Worm (Caenorhabditis elegans) whole organism, late embryonic: Measurements from ENCODE around the gene ZK563.2.

ENCODE experiments used
- C38D4.7 ChIP-seq: fragments of 200-800 bp; sonication (Bioruptor generic); optimal IDR thresholded peaks from 2 replicates; lab custom pipeline; 2018; ENCODE audit warnings: mild to moderate bottlenecking, missing genetic modification characterization, moderate library complexity, missing compliant biosample characterization
- F13H6.1 ChIP-seq: sonication (generic microtip); optimal IDR thresholded peaks from 2 replicates; lab custom pipeline; 2016; ENCODE audit warnings: missing genetic modification characterization, missing compliant biosample characterization
- K02D7.2 ChIP-seq: sonication (generic microtip); optimal IDR thresholded peaks from 2 replicates; lab custom pipeline; 2017; ENCODE audit warnings: mild to moderate bottlenecking, missing genetic modification characterization, missing compliant biosample characterization
- K09A11.1 ChIP-seq: sonication (generic microtip); optimal IDR thresholded peaks from 2 replicates; lab custom pipeline; 2017; ENCODE audit warnings: antibody characterized with exemption, mild to moderate bottlenecking, missing genetic modification characterization, missing compliant biosample characterization; ENCODE audit not compliant: insufficient read depth
- Y22D7AL.16 ChIP-seq: sonication (generic microtip); optimal IDR thresholded peaks from 2 replicates; lab custom pipeline; 2016; ENCODE audit warnings: missing genetic modification characterization, missing compliant biosample characterization
- ama-1 ChIP-seq: fragments of 150-350 bp; optimal IDR thresholded peaks from 2 replicates; lab custom pipeline; 2014
- ceh-14 ChIP-seq: sonication (generic microtip); optimal IDR thresholded peaks from 2 replicates; lab custom pipeline; 2016; ENCODE audit warnings: missing genotype, missing genetic modification characterization, missing compliant biosample characterization
- ceh-19 ChIP-seq: fragments of 200-800 bp; sonication (Bioruptor generic); optimal IDR thresholded peaks from 2 replicates; lab custom pipeline; 2018; ENCODE audit warnings: mild to moderate bottlenecking, missing genetic modification characterization, missing compliant biosample characterization
- ceh-2 ChIP-seq: sonication (generic microtip); optimal IDR thresholded peaks from 2 replicates; lab custom pipeline; 2016; ENCODE audit warnings: missing genotype, missing genetic modification characterization, missing compliant biosample characterization
- ceh-24 ChIP-seq: sonication (generic microtip); optimal IDR thresholded peaks from 2 replicates; lab custom pipeline; 2016; ENCODE audit warnings: mild to moderate bottlenecking, missing genetic modification characterization, missing compliant biosample characterization
- ceh-30 ChIP-seq: fragments of 150-350 bp; optimal IDR thresholded peaks from 2 replicates; lab custom pipeline; 2014; ENCODE audit warnings: missing biosample characterization, missing genetic modification characterization
- ceh-34 ChIP-seq: sonication (generic microtip); optimal IDR thresholded peaks from 2 replicates; lab custom pipeline; 2016; ENCODE audit warnings: mild to moderate bottlenecking, missing genetic modification characterization, missing compliant biosample characterization
- ceh-45 ChIP-seq: fragments of 200-800 bp; sonication (Bioruptor generic); IDR thresholded peaks from 2 replicates; pipeline ENCODE4 v1.3.6; 2022; ENCODE audit warnings: missing genetic modification reagents, missing genetic modification characterization, missing compliant biosample characterization
- ceh-6 ChIP-seq: fragments of 200-800 bp; sonication (Bioruptor generic); optimal IDR thresholded peaks from 2 replicates; lab custom pipeline; 2018; ENCODE audit warnings: mild to moderate bottlenecking, missing genetic modification characterization, missing compliant biosample characterization
- che-1 ChIP-seq: sonication (generic microtip); optimal IDR thresholded peaks from 2 replicates; lab custom pipeline; 2016; ENCODE audit warnings: mild to moderate bottlenecking, missing genetic modification characterization, missing compliant biosample characterization
- dmd-4 ChIP-seq: sonication (generic microtip); optimal IDR thresholded peaks from 2 replicates; lab custom pipeline; 2016; ENCODE audit warnings: borderline replicate concordance, missing genetic modification characterization, missing compliant biosample characterization
- dve-1 ChIP-seq: sonication (generic microtip); optimal IDR thresholded peaks from 2 replicates; lab custom pipeline; 2017; ENCODE audit warnings: antibody characterized with exemption, mild to moderate bottlenecking, missing genetic modification characterization, missing compliant biosample characterization
- ets-4 ChIP-seq: sonication (generic microtip); optimal IDR thresholded peaks from 2 replicates; lab custom pipeline; 2016; ENCODE audit warnings: missing genetic modification characterization, missing compliant biosample characterization
- fax-1 ChIP-seq: sonication (generic microtip); optimal IDR thresholded peaks from 2 replicates; lab custom pipeline; 2016; ENCODE audit warnings: missing genotype, missing genetic modification characterization, missing compliant biosample characterization
- hlh-30 ChIP-seq: sonication (generic microtip); optimal IDR thresholded peaks from 2 replicates; lab custom pipeline; 2017; ENCODE audit warnings: antibody characterized with exemption, missing genetic modification characterization, missing compliant biosample characterization; ENCODE audit not compliant: insufficient read depth
- lim-6 ChIP-seq: sonication (generic microtip); optimal IDR thresholded peaks from 2 replicates; lab custom pipeline; 2016; ENCODE audit warnings: missing genetic modification characterization, missing compliant biosample characterization
- lin-11 ChIP-seq: fragments of 200-800 bp; sonication (Bioruptor generic); optimal IDR thresholded peaks from 2 replicates; lab custom pipeline; 2018; ENCODE audit warnings: mild to moderate bottlenecking, missing genetic modification characterization, missing compliant biosample characterization
- nfya-1 ChIP-seq: sonication (generic microtip); optimal IDR thresholded peaks from 2 replicates; lab custom pipeline; 2017; ENCODE audit warnings: missing genetic modification characterization, mild to moderate bottlenecking, missing compliant biosample characterization, antibody characterized with exemption, moderate library complexity
- nhr-232 ChIP-seq: sonication (generic microtip); optimal IDR thresholded peaks from 2 replicates; lab custom pipeline; 2016; ENCODE audit warnings: missing genetic modification characterization, missing compliant biosample characterization
- npax-4 ChIP-seq: sonication (generic microtip); optimal IDR thresholded peaks from 2 replicates; lab custom pipeline; 2016; ENCODE audit warnings: missing genetic modification characterization, missing compliant biosample characterization
- odd-2 ChIP-seq: sonication (generic microtip); optimal IDR thresholded peaks from 2 replicates; lab custom pipeline; 2017; ENCODE audit warnings: antibody characterized with exemption, mild to moderate bottlenecking, missing genetic modification characterization, missing compliant biosample characterization
- pag-3 ChIP-seq: sonication (generic microtip); optimal IDR thresholded peaks from 2 replicates; lab custom pipeline; 2016; ENCODE audit warnings: missing compliant biosample characterization, missing genetic modification characterization, borderline replicate concordance
- pat-9 ChIP-seq: fragments of 200-800 bp; sonication (Bioruptor generic); optimal IDR thresholded peaks from 2 replicates; lab custom pipeline; 2018; ENCODE audit warnings: mild to moderate bottlenecking, missing genetic modification characterization, moderate library complexity, missing compliant biosample characterization
- pha-4 ChIP-seq: fragments of 150-350 bp; optimal IDR thresholded peaks from 2 replicates; lab custom pipeline; 2018; ENCODE audit warnings: missing biosample characterization, missing genetic modification reagents, missing genetic modification characterization
- pqm-1 ChIP-seq: sonication (generic microtip); optimal IDR thresholded peaks from 2 replicates; lab custom pipeline; 2016; ENCODE audit warnings: missing genetic modification characterization, missing compliant biosample characterization
- ref-2 ChIP-seq: sonication (generic microtip); optimal IDR thresholded peaks from 2 replicates; lab custom pipeline; 2016; ENCODE audit warnings: missing genetic modification characterization, missing compliant biosample characterization
- sdc-2 ChIP-seq: sonication (generic microtip); optimal IDR thresholded peaks from 2 replicates; lab custom pipeline; 2016; ENCODE audit warnings: missing genotype, missing genetic modification characterization, missing compliant biosample characterization
- sox-2 ChIP-seq: fragments of 200-800 bp; sonication (Bioruptor generic); IDR thresholded peaks from 2 replicates; pipeline ENCODE4 v1.3.6; 2022; ENCODE audit warnings: missing genetic modification reagents, missing genetic modification characterization, missing compliant biosample characterization
- sox-4 ChIP-seq: sonication (generic microtip); optimal IDR thresholded peaks from 2 replicates; lab custom pipeline; 2017; ENCODE audit warnings: mild to moderate bottlenecking, missing genetic modification characterization, inconsistent platforms, missing compliant biosample characterization
- tbx-2 ChIP-seq: sonication (generic microtip); optimal IDR thresholded peaks from 2 replicates; lab custom pipeline; 2016; ENCODE audit warnings: missing genetic modification characterization, missing compliant biosample characterization
- tbx-7 ChIP-seq: sonication (generic microtip); optimal IDR thresholded peaks from 2 replicates; lab custom pipeline; 2016; ENCODE audit warnings: missing genotype, missing genetic modification characterization, missing compliant biosample characterization
- ttx-3 ChIP-seq: sonication (generic microtip); optimal IDR thresholded peaks from 2 replicates; lab custom pipeline; 2016; ENCODE audit warnings: missing genetic modification reagents, missing genetic modification characterization, missing compliant biosample characterization
- unc-55 ChIP-seq: sonication (generic microtip); optimal IDR thresholded peaks from 2 replicates; lab custom pipeline; 2017; ENCODE audit warnings: missing biosample characterization, missing genetic modification reagents, missing genetic modification characterization
- unc-86 ChIP-seq: sonication (generic microtip); optimal IDR thresholded peaks from 2 replicates; lab custom pipeline; 2016; ENCODE audit warnings: missing genetic modification characterization, missing compliant biosample characterization
- zip-5 ChIP-seq: sonication (generic microtip); optimal IDR thresholded peaks from 2 replicates; lab custom pipeline; 2016; ENCODE audit warnings: missing genetic modification characterization, missing compliant biosample characterization
- ztf-16 ChIP-seq: sonication (generic microtip); optimal IDR thresholded peaks from 2 replicates; lab custom pipeline; 2017; ENCODE audit warnings: missing genetic modification characterization, missing compliant biosample characterization

ZK563.2 gene

DNA sequence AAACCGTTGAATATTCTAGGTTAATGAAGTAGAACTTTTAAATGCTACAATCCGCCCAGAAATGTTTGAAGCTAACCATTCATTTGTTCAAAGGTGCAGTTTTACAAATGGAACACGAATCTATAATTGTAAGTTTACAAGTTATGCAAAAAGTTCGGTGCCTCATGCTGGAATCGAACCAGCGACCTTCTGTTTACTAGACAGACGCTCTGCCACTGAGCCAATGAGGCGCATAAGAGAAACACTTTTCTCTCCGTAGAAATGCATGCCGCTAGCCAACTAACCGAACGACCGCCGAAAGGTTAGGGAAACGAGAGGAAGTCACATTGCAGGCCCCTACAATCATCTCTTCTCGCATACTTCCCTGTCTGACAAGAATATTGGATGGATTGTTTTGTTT, 2.5 kb downstream of the ZK563.2 start (continued):
- TF ChIP-seq hlh-30 (tag; lab: Kevin White, UChicago) (peak; percentile 51), ceh-45 (GFP tag; lab: Robert Waterston, UW) (peak; percentile 82), unc-86 (tag; lab: Kevin White, UChicago) (peak; percentile 82), ceh-19 (GFP tag; lab: Kevin White, UChicago) (peak; percentile 88), Y22D7AL.16 (tag; lab: Kevin White, UChicago) (peak; percentile 79), pqm-1 (tag; lab: Kevin White, UChicago) (peak; percentile 58), ets-4 (tag; lab: Kevin White, UChicago) (peak; percentile 45), sox-4 (tag; lab: Kevin White, UChicago) (peak; percentile 82), npax-4 (peak; percentile 65), ceh-14 (peak; percentile 87), tbx-7 (tag; lab: Kevin White, UChicago) (no peak), F13H6.1 (tag; lab: Kevin White, UChicago) (peak; percentile 76), ama-1 (lab: Kevin White, UChicago) (no peak), odd-2 (tag; lab: Kevin White, UChicago) (no peak), dmd-4 (tag; lab: Kevin White, UChicago) (peak; percentile 77), pha-4 (tag; lab: Kevin White, UChicago) (no peak), ceh-6 (GFP tag; lab: Kevin White, UChicago) (peak; percentile 89), pag-3 (tag; lab: Kevin White, UChicago) (no peak), sox-2 (GFP tag; lab: Robert Waterston, UW) (peak; percentile 83), nhr-232 (tag; lab: Kevin White, UChicago) (peak; percentile 82), C38D4.7 (peak; percentile 85), ceh-34 (tag; lab: Kevin White, UChicago) (peak; percentile 79), K09A11.1 (peak; percentile 71), ceh-30 (tag; lab: Kevin White, UChicago) (peak; percentile 12), ttx-3 (peak; percentile 87), ref-2 (peak; percentile 82), unc-55 (GFP tag; lab: Kevin White, UChicago) (peak; percentile 8), ceh-24 (tag; lab: Kevin White, UChicago) (peak; percentile 79), ztf-16 (tag; lab: Kevin White, UChicago) (peak; percentile 83), sdc-2 (tag; lab: Kevin White, UChicago) (peak; percentile 84), lim-6 (tag; lab: Kevin White, UChicago) (peak; percentile 59), fax-1 (tag; lab: Kevin White, UChicago) (peak; percentile 61), K02D7.2 (tag; lab: Kevin White, UChicago) (peak; percentile 67), ceh-2 (tag; lab: Kevin White, UChicago) (peak; percentile 61), pat-9 (tag; lab: Kevin White, UChicago) (peak; percentile 80), che-1 (tag; lab: Kevin White, UChicago) (peak; percentile 86), tbx-2 (tag; lab: Kevin White, UChicago) (peak; percentile 83), dve-1 (tag; lab: Kevin White, UChicago) (peak; percentile 48), lin-11 (tag; lab: Kevin White, UChicago) (peak; percentile 76), nfya-1 (tag; lab: Kevin White, UChicago) (peak; percentile 76)
- TF ChIP-seq, all 69 proteins: peak for 58

DNA sequence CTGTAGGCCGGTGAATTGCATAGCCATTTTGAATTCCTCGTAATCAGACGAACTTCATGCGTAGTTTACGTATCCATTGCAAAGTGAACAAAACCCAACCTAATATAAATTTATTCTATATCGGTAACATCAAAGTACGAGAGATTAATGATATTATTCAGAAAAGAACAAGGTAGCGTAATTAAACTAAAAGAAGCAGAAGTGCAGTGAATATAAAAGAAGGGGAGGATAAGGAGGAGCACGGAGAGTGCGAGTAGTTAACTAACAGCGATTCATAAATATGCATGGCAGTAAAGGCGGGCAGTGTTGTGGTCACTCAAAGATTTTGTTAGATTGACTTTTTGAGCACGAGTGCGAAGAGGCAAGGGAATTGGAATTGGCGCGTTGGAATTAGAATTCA, 5.9 kb downstream of the ZK563.2 start, which contains the start of gene clc-3:
clc-3 (minus strand) TSS at position 101 of the 400 bp plus-strand sequence.
- TF ChIP-seq che-1 (tag; lab: Kevin White, UChicago) (no peak), sox-2 (GFP tag; lab: Robert Waterston, UW) (no peak), ceh-2 (tag; lab: Kevin White, UChicago) (no peak), fax-1 (tag; lab: Kevin White, UChicago) (no peak), pag-3 (tag; lab: Kevin White, UChicago) (no peak), unc-86 (tag; lab: Kevin White, UChicago) (no peak), ztf-16 (tag; lab: Kevin White, UChicago) (no peak), ceh-45 (GFP tag; lab: Robert Waterston, UW) (no peak), zip-5 (tag; lab: Kevin White, UChicago) (no peak), C38D4.7 (no peak)
- TF ChIP-seq, all 69 proteins: peak for 0
